Fruit fly (Drosophila melanogaster) whole organism, embryonic: ENCODE data around the gene CG34300.
A peak's percentile ranks its signal among the peaks of the same experiment; 100 is the strongest.

Source experiments
- CG10267 ChIP-seq: fragments of 200-800 bp; sonication (Bioruptor generic); optimal IDR thresholded peaks from 2 replicates; lab custom pipeline; 2018; ENCODE audit warnings: missing biosample characterization, mild to moderate bottlenecking, missing genetic modification characterization, moderate library complexity
- CG10431 ChIP-seq: fragments of 200-800 bp; sonication (Bioruptor generic); optimal IDR thresholded peaks from 3 replicates; lab custom pipeline; 2018; ENCODE audit warnings: missing biosample characterization, mild to moderate bottlenecking, missing genetic modification characterization
- CG12236 ChIP-seq: fragments of 200-800 bp; sonication (Bioruptor generic); optimal IDR thresholded peaks from 2 replicates; lab custom pipeline; 2016; ENCODE audit warnings: missing biosample characterization, missing genetic modification characterization
- CG13123 ChIP-seq: fragments of 200-800 bp; sonication (Bioruptor generic); optimal IDR thresholded peaks from 2 replicates; lab custom pipeline; 2016; ENCODE audit warnings: missing biosample characterization, missing genetic modification characterization
- CG13894 ChIP-seq: fragments of 200-800 bp; sonication (Bioruptor generic); optimal IDR thresholded peaks from 3 replicates; lab custom pipeline; 2018; ENCODE audit warnings: missing biosample characterization, mild to moderate bottlenecking, missing genetic modification characterization, moderate library complexity
- CG15011 ChIP-seq: fragments of 200-800 bp; sonication (Bioruptor generic); optimal IDR thresholded peaks from 3 replicates; lab custom pipeline; 2018; ENCODE audit warnings: missing biosample characterization, mild to moderate bottlenecking, missing genetic modification characterization
- CG17802 ChIP-seq: fragments of 200-800 bp; sonication (Bioruptor generic); optimal IDR thresholded peaks from 2 replicates; lab custom pipeline; 2018; ENCODE audit warnings: missing biosample characterization, mild to moderate bottlenecking, missing genetic modification characterization, moderate library complexity
- CG17829 ChIP-seq: fragments of 200-800 bp; optimal IDR thresholded peaks from 2 replicates; lab custom pipeline; 2019; ENCODE audit warnings: missing biosample characterization, mild to moderate bottlenecking, missing genetic modification characterization, moderate library complexity
- CG1832 ChIP-seq: fragments of 200-800 bp; sonication (Bioruptor generic); optimal IDR thresholded peaks from 2 replicates; lab custom pipeline; 2017; ENCODE audit warnings: missing biosample characterization, mild to moderate bottlenecking, missing genetic modification characterization, inconsistent platforms
- CG18619 ChIP-seq: fragments of 200-800 bp; sonication (Bioruptor generic); optimal IDR thresholded peaks from 3 replicates; lab custom pipeline; 2017; ENCODE audit warnings: missing biosample characterization, mild to moderate bottlenecking, missing genetic modification characterization
- CG32767 ChIP-seq: fragments of 200-800 bp; sonication (Bioruptor generic); IDR thresholded peaks from 2 replicates; pipeline ENCODE4 v1.3.6; 2022; ENCODE audit warnings: missing biosample characterization, missing genetic modification characterization
- CG32772 ChIP-seq: fragments of 200-800 bp; sonication (Bioruptor generic); IDR thresholded peaks from 2 replicates; pipeline ENCODE4 v1.3.6; 2022; ENCODE audit warnings: missing biosample characterization, missing genetic modification characterization
- CG4328 ChIP-seq: fragments of 200-800 bp; sonication (Bioruptor generic); optimal IDR thresholded peaks from 3 replicates; lab custom pipeline; 2017; ENCODE audit warnings: missing biosample characterization, missing genetic modification reagents, missing genetic modification characterization
- CG4730 ChIP-seq: fragments of 200-800 bp; sonication (Bioruptor generic); IDR thresholded peaks from 2 replicates; pipeline ENCODE4 v1.3.6; 2022; ENCODE audit warnings: missing biosample characterization, missing genetic modification characterization
- CG7372 ChIP-seq: fragments of 200-800 bp; sonication (Bioruptor generic); IDR thresholded peaks from 2 replicates; pipeline ENCODE4 v1.3.6; 2022; ENCODE audit warnings: missing biosample characterization, missing genetic modification characterization
- CG7745 ChIP-seq: fragments of 200-800 bp; sonication (Bioruptor generic); optimal IDR thresholded peaks from 2 replicates; lab custom pipeline; 2018; ENCODE audit warnings: missing biosample characterization, mild to moderate bottlenecking, missing genetic modification characterization, moderate library complexity
- CG7786 ChIP-seq: fragments of 200-800 bp; sonication (Bioruptor generic); optimal IDR thresholded peaks from 2 replicates; lab custom pipeline; 2016; ENCODE audit warnings: missing biosample characterization, missing genetic modification characterization
- CTCF ChIP-seq: fragments of 200-800 bp; sonication (Bioruptor generic); optimal IDR thresholded peaks from 2 replicates; lab custom pipeline; 2017; ENCODE audit warnings: missing biosample characterization, mild to moderate bottlenecking, missing genetic modification characterization, moderate library complexity
- Chrac-16 ChIP-seq: fragments of 200-800 bp; sonication (Bioruptor generic); optimal IDR thresholded peaks from 3 replicates; lab custom pipeline; 2016; ENCODE audit warnings: missing biosample characterization, missing genetic modification characterization
- Dbx ChIP-seq: fragments of 200-800 bp; sonication (Bioruptor generic); IDR thresholded peaks from 3 replicates; pipeline ENCODE4 v1.3.6; 2022; ENCODE audit warnings: missing biosample characterization, missing genetic modification characterization
- Fer2 ChIP-seq: fragments of 200-800 bp; sonication (Bioruptor generic); optimal IDR thresholded peaks from 2 replicates; lab custom pipeline; 2018; ENCODE audit warnings: missing biosample characterization, mild to moderate bottlenecking, missing genetic modification characterization, moderate library complexity
- Hmr ChIP-seq: fragments of 200-800 bp; sonication (Bioruptor generic); optimal IDR thresholded peaks from 3 replicates; lab custom pipeline; 2017; ENCODE audit warnings: mild to moderate bottlenecking, missing biosample characterization, missing genetic modification reagents, missing genetic modification characterization
- Jarid2 ChIP-seq: fragments of 200-800 bp; sonication (Bioruptor generic); optimal IDR thresholded peaks from 3 replicates; lab custom pipeline; 2017; ENCODE audit warnings: mild to moderate bottlenecking, missing biosample characterization, missing genetic modification reagents, missing genetic modification characterization
- Myb ChIP-seq: fragments of 200-800 bp; sonication (Bioruptor generic); optimal IDR thresholded peaks from 2 replicates; lab custom pipeline; 2016; ENCODE audit warnings: missing biosample characterization, missing genetic modification characterization
- NFAT ChIP-seq: fragments of 200-800 bp; sonication (Bioruptor generic); IDR thresholded peaks from 2 replicates; pipeline ENCODE4 v1.3.6; 2022; ENCODE audit warnings: missing biosample characterization, missing genetic modification characterization
- Sox102F ChIP-seq: fragments of 200-800 bp; sonication (Bioruptor generic); optimal IDR thresholded peaks from 2 replicates; lab custom pipeline; 2018; ENCODE audit warnings: missing biosample characterization, mild to moderate bottlenecking, missing genetic modification characterization, moderate library complexity
- Stat92E ChIP-seq, 3 experiments: fragments of >200 bp in 2 of 3; fragments of 200-800 bp in 1 of 3; sonication (Bioruptor generic) in 1 of 3; optimal IDR thresholded peaks; 2 replicates each; lab custom pipeline; 2017 to 2019; ENCODE audit warnings: missing biosample characterization in 3 of 3, missing genetic modification characterization in 3 of 3, mild to moderate bottlenecking in 1 of 3, moderate library complexity in 1 of 3
- Xrp1 ChIP-seq: fragments of 200-800 bp; sonication (Bioruptor generic); IDR thresholded peaks from 2 replicates; pipeline ENCODE4 v1.3.6; 2022; ENCODE audit warnings: missing biosample characterization, missing genetic modification characterization
- ase ChIP-seq: fragments of 200-800 bp; sonication (Bioruptor generic); IDR thresholded peaks from 3 replicates; pipeline ENCODE4 v1.3.6; 2022; ENCODE audit warnings: missing biosample characterization, missing genetic modification characterization
- ato ChIP-seq: fragments of 200-800 bp; sonication (Bioruptor generic); IDR thresholded peaks from 2 replicates; pipeline ENCODE4 v1.3.6; 2022; ENCODE audit warnings: missing biosample characterization, missing genetic modification characterization; ENCODE audit not compliant: partially characterized antibody
- bab2 ChIP-seq: fragments of 200-800 bp; sonication (Bioruptor generic); optimal IDR thresholded peaks from 2 replicates; lab custom pipeline; 2016; ENCODE audit warnings: missing biosample characterization, missing genetic modification characterization
- chif ChIP-seq, 2 experiments: fragments of 200-800 bp; sonication (Bioruptor generic); optimal IDR thresholded peaks; 3 replicates each; lab custom pipeline; 2016; ENCODE audit warnings: missing biosample characterization in 2 of 2, missing genetic modification characterization in 2 of 2
- dmrt99B ChIP-seq: fragments of 200-800 bp; sonication (Bioruptor generic); optimal IDR thresholded peaks from 2 replicates; lab custom pipeline; 2018; ENCODE audit warnings: missing biosample characterization, mild to moderate bottlenecking, missing genetic modification characterization, moderate library complexity
- en ChIP-seq: fragments of 200-800 bp; sonication (Bioruptor generic); optimal IDR thresholded peaks from 2 replicates; lab custom pipeline; 2016; ENCODE audit warnings: missing biosample characterization, missing genetic modification characterization
- fru ChIP-seq: fragments of >200 bp; optimal IDR thresholded peaks from 2 replicates; lab custom pipeline; 2017
- hbn ChIP-seq: fragments of 200-800 bp; sonication (Bioruptor generic); IDR thresholded peaks from 2 replicates; pipeline ENCODE4 v1.3.6; 2022; ENCODE audit warnings: missing biosample characterization, missing genetic modification characterization; ENCODE audit not compliant: partially characterized antibody
- kay ChIP-seq: fragments of 200-800 bp; sonication (Bioruptor generic); optimal IDR thresholded peaks from 2 replicates; lab custom pipeline; 2016; ENCODE audit warnings: missing biosample characterization, missing genetic modification characterization
- kni ChIP-seq: fragments of 200-800 bp; sonication (Bioruptor generic); optimal IDR thresholded peaks from 3 replicates; lab custom pipeline; 2017; ENCODE audit warnings: mild to moderate bottlenecking, missing biosample characterization, missing genetic modification reagents, missing genetic modification characterization
- luna ChIP-seq: fragments of 200-800 bp; sonication (Bioruptor generic); optimal IDR thresholded peaks from 2 replicates; lab custom pipeline; 2016; ENCODE audit warnings: missing biosample characterization, missing genetic modification characterization
- mam ChIP-seq: fragments of 200-800 bp; sonication (Bioruptor generic); optimal IDR thresholded peaks from 3 replicates; lab custom pipeline; 2016; ENCODE audit warnings: missing biosample characterization, missing genetic modification characterization
- pan ChIP-seq, 4 experiments: fragments of >200 bp in 3 of 4; fragments of 200-800 bp in 1 of 4; sonication (Bioruptor generic) in 1 of 4; optimal IDR thresholded peaks in 3 of 4; IDR thresholded peaks in 1 of 4; 2 replicates each; pipeline versions ENCODE4 v1.3.6 to Lab custom; 2017 to 2022; ENCODE audit warnings: missing biosample characterization in 2 of 4, missing genetic modification characterization in 2 of 4, mixed read lengths in 1 of 4
- phol ChIP-seq: fragments of 200-800 bp; sonication (Bioruptor generic); optimal IDR thresholded peaks from 3 replicates; lab custom pipeline; 2018; ENCODE audit warnings: missing biosample characterization, mild to moderate bottlenecking, missing genetic modification characterization, moderate library complexity
- repo ChIP-seq: fragments of 200-800 bp; sonication (Bioruptor generic); optimal IDR thresholded peaks from 2 replicates; lab custom pipeline; 2016; ENCODE audit warnings: missing biosample characterization, missing genetic modification characterization
- rib ChIP-seq: fragments of 200-800 bp; sonication (Bioruptor generic); IDR thresholded peaks from 2 replicates; pipeline ENCODE4 v1.3.6; 2022; ENCODE audit warnings: missing biosample characterization, missing genetic modification characterization
- trh ChIP-seq: fragments of 200-800 bp; sonication (Bioruptor generic); optimal IDR thresholded peaks from 2 replicates; lab custom pipeline; 2016; ENCODE audit warnings: missing biosample characterization, missing genetic modification characterization
- unc-4 ChIP-seq: fragments of 200-800 bp; sonication (Bioruptor generic); IDR thresholded peaks from 2 replicates; pipeline ENCODE4 v1.3.6; 2022; ENCODE audit warnings: missing biosample characterization, missing genetic modification characterization; ENCODE audit not compliant: partially characterized antibody
- wdn ChIP-seq: fragments of 200-800 bp; sonication (Bioruptor generic); IDR thresholded peaks from 2 replicates; pipeline ENCODE4 v1.3.6; 2022; ENCODE audit warnings: missing biosample characterization, missing genetic modification characterization
- z ChIP-seq: fragments of 200-800 bp; sonication (Bioruptor generic); IDR thresholded peaks from 3 replicates; pipeline ENCODE4 v1.3.6; 2022; ENCODE audit warnings: missing biosample characterization, missing genetic modification characterization
- zfh1 ChIP-seq: fragments of 200-800 bp; sonication (Bioruptor generic); IDR thresholded peaks from 3 replicates; pipeline ENCODE4 v1.3.6; 2022; ENCODE audit warnings: missing biosample characterization, missing genetic modification characterization

The CG34300 gene

dm6 chr3R:30276482-30277282, 29.8 kb downstream of the CG34300 start (continued):
- TF ChIP-seq phol (tag; lab: Kevin White, UChicago) = peak; percentile 36
- no peak for TF ChIP-seq Dbx (GFP tag; lab: Robert Waterston, UW)
- TF ChIP-seq NFAT (GFP tag; lab: Robert Waterston, UW) = no peak; the same call in 1 of the 2 replicates
- no peak for TF ChIP-seq pan (optimal IDR thresholded peaks at IDR 0.05; lab: Kevin White, UChicago)
- TF ChIP-seq pan (GFP tag; optimal IDR thresholded peaks at IDR 0.05 in 1 of 2, IDR thresholded peaks at IDR 0.05 in 1 of 2) = peak in 1 of 2 experiments; percentile 39
- no peak for TF ChIP-seq kay (GFP tag; lab: Kevin White, UChicago)
- TF ChIP-seq CG18619 (GFP tag; lab: Kevin White, UChicago) = peak; percentile 47
- TF ChIP-seq z (GFP tag; lab: Robert Waterston, UW) = no peak; the same call in 2 of the 3 replicates
- peak; percentile 47 for TF ChIP-seq dmrt99B
- TF ChIP-seq Stat92E (GFP tag; optimal IDR thresholded peaks at IDR 0.05; lab: Kevin White, UChicago) = no peak
- no peak for TF ChIP-seq CG13894
- TF ChIP-seq wdn (GFP tag; lab: Robert Waterston, UW) = no peak
- TF ChIP-seq Jarid2 = peak; percentile 67
- TF ChIP-seq chif (GFP tag; optimal IDR thresholded peaks at IDR 0.05; lab: Kevin White, UChicago) = peak; percentile 16 to 70
- TF ChIP-seq CG32772 (GFP tag; lab: Robert Waterston, UW) = no peak
- TF ChIP-seq ato (GFP tag; lab: Robert Waterston, UW) = no peak; the same call in 1 of the 2 replicates
- TF ChIP-seq trh (GFP tag; lab: Kevin White, UChicago) = no peak
- TF ChIP-seq Hmr (GFP tag; lab: Kevin White, UChicago) = no peak
- no peak for TF ChIP-seq ase (GFP tag; lab: Robert Waterston, UW)
- TF ChIP-seq hbn (GFP tag; lab: Robert Waterston, UW) = no peak
- TF ChIP-seq CG12236 (GFP tag; lab: Kevin White, UChicago) = peak; percentile 52
- TF ChIP-seq CG15011 = no peak
- no peak for TF ChIP-seq CG7372 (GFP tag; lab: Robert Waterston, UW)
- no peak for TF ChIP-seq rib (GFP tag; lab: Robert Waterston, UW)
- TF ChIP-seq Sox102F (GFP tag; lab: Kevin White, UChicago) = peak; percentile 36
- TF ChIP-seq repo = peak; percentile 7
- TF ChIP-seq CG4730 = no peak
- TF ChIP-seq CG32767 (GFP tag; lab: Robert Waterston, UW) = no peak
- TF ChIP-seq CG7786 = peak; percentile 13
- peak; percentile 43 for TF ChIP-seq mam (GFP tag; lab: Kevin White, UChicago)
- TF ChIP-seq CG1832 = peak; percentile 31
- peak; percentile 71; the same call in 2 of the 3 replicates for TF ChIP-seq zfh1 (GFP tag; lab: Robert Waterston, UW)
- no peak for TF ChIP-seq CG17802
- no peak for TF ChIP-seq fru (lab: Kevin White, UChicago)
- peak; percentile 58 for TF ChIP-seq bab2 (GFP tag; lab: Kevin White, UChicago)
- peak; percentile 13 for TF ChIP-seq CG7745 (tag; lab: Kevin White, UChicago)
- no peak for TF ChIP-seq unc-4 (GFP tag; lab: Robert Waterston, UW)
- no peak for TF ChIP-seq CTCF (GFP tag; lab: Kevin White, UChicago)
- TF ChIP-seq Xrp1 (GFP tag; lab: Robert Waterston, UW) = peak; percentile 60
- no peak for TF ChIP-seq CG13123 (GFP tag; lab: Kevin White, UChicago)
- TF ChIP-seq CG10431 (GFP tag; lab: Kevin White, UChicago) = peak; percentile 44
- TF ChIP-seq kni (GFP tag; lab: Kevin White, UChicago) = peak; percentile 44
- TF ChIP-seq Myb = peak; percentile 16
- peak; percentile 51 for TF ChIP-seq CG17829 (tag; lab: Kevin White, UChicago)
- peak; percentile 6 for TF ChIP-seq en (GFP tag; lab: Kevin White, UChicago)
- TF ChIP-seq Fer2 (tag; lab: Kevin White, UChicago) = no peak
- TF ChIP-seq CG10267 (tag; lab: Kevin White, UChicago) = no peak
- peak; percentile 29 for TF ChIP-seq Chrac-16 (GFP tag; lab: Kevin White, UChicago)
- TF ChIP-seq CG4328 (GFP tag; lab: Kevin White, UChicago) = no peak
- TF ChIP-seq luna = no peak
